Worm (Caenorhabditis elegans): ENCODE data around the gene W05H9.2.

- TF ChIP-seq C08G9.2 (tag; optimal IDR thresholded peaks at IDR 0.05) (no peak), ceh-31 (tag; optimal IDR thresholded peaks at IDR 0.05) (no peak), tbx-7 (tag; optimal IDR thresholded peaks at IDR 0.05) (no peak), ttx-3 (tag; optimal IDR thresholded peaks at IDR 0.05) (no peak), pqm-1 (tag; optimal IDR thresholded peaks at IDR 0.05) (no peak), nhr-11 (tag; optimal IDR thresholded peaks at IDR 0.05) (no peak), madf-2 (tag; optimal IDR thresholded peaks at IDR 0.05) (no peak), ceh-2 (tag; optimal IDR thresholded peaks at IDR 0.05) (no peak), ama-1 (optimal IDR thresholded peaks at IDR 0.05) (no peak), tbx-2 (tag; optimal IDR thresholded peaks at IDR 0.05) (no peak), pha-4 (tag; optimal IDR thresholded peaks at IDR 0.05) (no peak)
Measured at ce11 chrX:6256969-6257368, 9.9 kb upstream of the W05H9.2 start.

Data from whole organism, late embryonic.